Worm (Caenorhabditis elegans): ENCODE measurements around the gene ipla-7.

ipla-7 gene

DNA sequence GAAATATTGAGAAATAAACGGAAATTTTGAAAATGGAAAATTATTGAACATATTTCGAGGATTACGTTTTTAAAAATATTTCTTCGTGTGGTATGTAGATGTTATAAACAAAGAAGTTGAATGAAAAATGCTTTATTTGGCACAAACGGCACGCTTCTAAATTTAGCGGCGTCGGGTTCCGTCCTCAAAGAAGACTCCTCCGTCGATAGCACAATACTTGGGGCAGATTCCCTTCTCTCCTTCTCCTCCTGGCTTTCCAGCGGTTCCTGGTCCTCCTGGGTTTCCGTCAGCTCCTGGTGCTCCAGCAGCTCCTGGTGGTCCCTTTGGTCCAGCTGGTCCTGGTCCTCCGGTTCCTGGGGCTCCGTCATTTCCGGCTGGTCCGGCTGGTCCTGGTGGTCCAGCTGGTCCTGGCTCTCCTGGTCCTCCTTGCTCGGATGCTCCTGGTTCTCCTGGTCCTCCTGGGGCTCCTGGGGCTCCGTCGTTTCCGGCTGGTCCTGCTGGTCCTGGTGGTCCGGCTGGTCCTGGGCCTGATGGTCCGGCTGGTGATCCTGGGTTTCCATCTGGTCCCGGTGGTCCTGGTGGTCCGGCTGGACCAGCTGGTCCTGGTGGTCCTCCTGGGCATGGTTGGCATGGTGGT, 21.8 kb upstream of the ipla-7 start, which contains the start of gene W01B6.8:
TSS of gene W01B6.8 (minus strand) at position 51 of the 637 bp plus-strand sequence.
- TF ChIP-seq cog-1 (tag; optimal IDR thresholded peaks at IDR 0.05) = no peak
- no peak for TF ChIP-seq ref-1 (GFP tag; conservative IDR thresholded peaks at IDR 0.05)
- TF ChIP-seq T22C8.4 (GFP tag; IDR thresholded peaks at IDR 0.05) = no peak
- no peak for TF ChIP-seq ztf-23 (GFP tag; IDR thresholded peaks at IDR 0.05)
- TF ChIP-seq med-1 (GFP tag; optimal IDR thresholded peaks at IDR 0.05; ENCODE audit: insufficient read depth) = no peak

- TF ChIP-seq tab-1 (GFP tag; IDR thresholded peaks at IDR 0.05) (no peak), klf-2 (GFP tag; conservative IDR thresholded peaks at IDR 0.05) (no peak), ref-1 (GFP tag; conservative IDR thresholded peaks at IDR 0.05) (no peak), ztf-23 (GFP tag; IDR thresholded peaks at IDR 0.05) (no peak), flt-1 (GFP tag; IDR thresholded peaks at IDR 0.05) (no peak), med-1 (GFP tag; optimal IDR thresholded peaks at IDR 0.05; ENCODE audit: insufficient read depth) (no peak), T22C8.4 (GFP tag; IDR thresholded peaks at IDR 0.05) (no peak), ztf-29 (GFP tag; IDR thresholded peaks at IDR 0.05) (no peak), cog-1 (tag; optimal IDR thresholded peaks at IDR 0.05) (no peak)
These were observed 18.2 kb upstream of the ipla-7 start, which contains the start of gene W01B6.6 for ce11 chrIV:10080816-10081215. Gene W01B6.6 (plus strand): TSS chrIV:10081116.

DNA sequence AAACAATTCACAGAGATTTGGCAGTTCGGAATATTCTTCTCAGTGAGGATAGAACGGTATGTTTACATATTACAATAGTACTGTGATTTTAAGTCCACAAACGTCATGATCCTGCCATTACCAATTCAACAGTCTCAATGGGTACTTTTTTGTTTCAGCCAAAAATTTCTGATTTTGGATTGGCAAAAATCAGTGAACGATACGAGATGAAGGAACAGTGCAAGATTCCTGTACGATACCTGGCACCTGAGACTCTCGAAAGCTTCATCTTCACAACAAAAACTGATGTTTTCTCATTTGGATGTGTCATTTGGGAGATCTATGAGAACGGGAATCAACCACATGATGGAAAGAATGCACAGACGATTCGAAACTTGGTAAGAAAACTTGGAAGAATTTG, 15.4 kb upstream of the ipla-7 start:
- TF ChIP-seq ztf-29 (GFP tag; IDR thresholded peaks at IDR 0.05) (no peak), ref-1 (GFP tag; conservative IDR thresholded peaks at IDR 0.05) (no peak), ztf-23 (GFP tag; IDR thresholded peaks at IDR 0.05) (no peak), T22C8.4 (GFP tag; IDR thresholded peaks at IDR 0.05) (no peak)

DNA sequence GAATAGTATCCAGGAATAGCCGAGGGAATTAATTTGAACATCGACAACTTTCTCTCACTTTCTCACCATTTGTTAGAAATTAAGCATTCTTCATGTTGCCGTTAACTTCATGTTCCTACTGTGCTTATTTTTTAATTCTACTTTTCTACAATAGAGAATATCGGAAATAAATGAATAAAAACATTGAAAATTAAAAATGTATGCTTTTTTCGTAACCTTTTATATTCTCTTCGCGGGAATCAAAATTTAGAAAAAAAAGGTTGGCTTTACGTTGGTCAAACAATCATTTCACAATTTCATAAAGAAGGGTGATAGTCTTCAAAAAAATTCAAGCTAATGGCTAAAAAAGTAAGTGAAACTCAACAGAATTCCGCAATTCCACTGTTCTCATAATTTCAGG, 13.2 kb upstream of the ipla-7 start, which contains the start of gene W01B6.5:
TSS of gene W01B6.5 (plus strand) at position 301 of the 400 bp plus-strand sequence.
- TF ChIP-seq cog-1 (tag; optimal IDR thresholded peaks at IDR 0.05) (no peak), tab-1 (GFP tag; IDR thresholded peaks at IDR 0.05) (no peak), ztf-29 (GFP tag; IDR thresholded peaks at IDR 0.05) (no peak), T22C8.4 (GFP tag; IDR thresholded peaks at IDR 0.05) (no peak), ztf-23 (GFP tag; IDR thresholded peaks at IDR 0.05) (no peak), flt-1 (GFP tag; IDR thresholded peaks at IDR 0.05) (no peak), klf-2 (GFP tag; conservative IDR thresholded peaks at IDR 0.05) (no peak), ref-1 (GFP tag; conservative IDR thresholded peaks at IDR 0.05) (no peak), med-1 (GFP tag; optimal IDR thresholded peaks at IDR 0.05; ENCODE audit: insufficient read depth) (no peak)

ce11 chrIV:10075034-10075510, 12.4 kb upstream of the ipla-7 start, which contains the start of the genes ttbk-4 and W01B6.4:
Gene ttbk-4 (minus strand): TSS chrIV:10075134.
Gene W01B6.4 (plus strand): TSS chrIV:10075460.
- TF ChIP-seq ztf-23 (GFP tag; IDR thresholded peaks at IDR 0.05) = no peak
- TF ChIP-seq T22C8.4 (GFP tag; IDR thresholded peaks at IDR 0.05) = no peak
- TF ChIP-seq ztf-29 (GFP tag; IDR thresholded peaks at IDR 0.05) = no peak
- no peak for TF ChIP-seq ref-1 (GFP tag; conservative IDR thresholded peaks at IDR 0.05)
- no peak for TF ChIP-seq cog-1 (tag; optimal IDR thresholded peaks at IDR 0.05)
- TF ChIP-seq flt-1 (GFP tag; IDR thresholded peaks at IDR 0.05) = no peak
- TF ChIP-seq med-1 (GFP tag; optimal IDR thresholded peaks at IDR 0.05; ENCODE audit: insufficient read depth) = no peak
- TF ChIP-seq klf-2 (GFP tag; conservative IDR thresholded peaks at IDR 0.05) = no peak
- no peak for TF ChIP-seq tab-1 (GFP tag; IDR thresholded peaks at IDR 0.05)

- no peak for TF ChIP-seq cog-1 (tag; optimal IDR thresholded peaks at IDR 0.05)
- TF ChIP-seq ref-1 (GFP tag; conservative IDR thresholded peaks at IDR 0.05) = no peak
- no peak for TF ChIP-seq med-1 (GFP tag; optimal IDR thresholded peaks at IDR 0.05; ENCODE audit: insufficient read depth)
- TF ChIP-seq ztf-23 (GFP tag; IDR thresholded peaks at IDR 0.05) = no peak
- TF ChIP-seq T22C8.4 (GFP tag; IDR thresholded peaks at IDR 0.05) = no peak
- no peak for TF ChIP-seq klf-2 (GFP tag; conservative IDR thresholded peaks at IDR 0.05)
- no peak for TF ChIP-seq tab-1 (GFP tag; IDR thresholded peaks at IDR 0.05)
- no peak for TF ChIP-seq flt-1 (GFP tag; IDR thresholded peaks at IDR 0.05)
- TF ChIP-seq ztf-29 (GFP tag; IDR thresholded peaks at IDR 0.05) = no peak
These were observed 9.9 kb upstream of the ipla-7 start, which contains the start of gene W01B6.3 for ce11 chrIV:10072527-10072926. Gene W01B6.3 (minus strand): TSS chrIV:10072627.

DNA sequence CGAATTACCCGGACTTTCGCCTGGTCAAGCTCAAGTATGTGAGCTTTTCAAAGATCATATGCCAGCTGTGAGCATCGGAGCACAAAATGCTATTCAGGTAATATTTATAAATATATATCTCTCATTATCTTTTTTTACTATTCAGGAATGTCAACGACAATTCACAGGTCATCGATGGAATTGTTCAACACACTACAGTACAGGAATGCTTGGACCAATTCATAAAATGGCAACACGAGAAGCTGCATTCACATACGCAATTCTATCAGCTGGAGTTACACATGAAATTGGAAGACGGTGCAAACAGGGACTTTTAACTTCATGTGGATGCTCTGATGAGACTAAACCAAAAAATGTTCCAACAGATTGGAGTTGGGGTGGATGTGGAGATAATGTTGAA, 5.6 kb upstream of the ipla-7 start:
- TF ChIP-seq ztf-29 (GFP tag; IDR thresholded peaks at IDR 0.05) (no peak), med-1 (GFP tag; optimal IDR thresholded peaks at IDR 0.05; ENCODE audit: insufficient read depth) (no peak), ref-1 (GFP tag; conservative IDR thresholded peaks at IDR 0.05) (no peak), tab-1 (GFP tag; IDR thresholded peaks at IDR 0.05) (no peak), ztf-23 (GFP tag; IDR thresholded peaks at IDR 0.05) (no peak), cog-1 (tag; optimal IDR thresholded peaks at IDR 0.05) (no peak), flt-1 (GFP tag; IDR thresholded peaks at IDR 0.05) (no peak), T22C8.4 (GFP tag; IDR thresholded peaks at IDR 0.05) (no peak), klf-2 (GFP tag; conservative IDR thresholded peaks at IDR 0.05) (no peak)

ce11 chrIV:10067541-10067940, 4.9 kb upstream of the ipla-7 start, which contains the start of gene cwn-2:
Gene cwn-2 (plus strand): TSS chrIV:10067816.
- no peak for TF ChIP-seq ref-1 (GFP tag; conservative IDR thresholded peaks at IDR 0.05)
- no peak for TF ChIP-seq cog-1 (tag; optimal IDR thresholded peaks at IDR 0.05)
- no peak for TF ChIP-seq T22C8.4 (GFP tag; IDR thresholded peaks at IDR 0.05)
- TF ChIP-seq med-1 (GFP tag; optimal IDR thresholded peaks at IDR 0.05; ENCODE audit: insufficient read depth) = no peak
- TF ChIP-seq klf-2 (GFP tag; conservative IDR thresholded peaks at IDR 0.05) = no peak
- TF ChIP-seq ztf-29 (GFP tag; IDR thresholded peaks at IDR 0.05) = no peak
- TF ChIP-seq tab-1 (GFP tag; IDR thresholded peaks at IDR 0.05) = no peak
- TF ChIP-seq ztf-23 (GFP tag; IDR thresholded peaks at IDR 0.05) = no peak
- TF ChIP-seq flt-1 (GFP tag; IDR thresholded peaks at IDR 0.05) = no peak

DNA sequence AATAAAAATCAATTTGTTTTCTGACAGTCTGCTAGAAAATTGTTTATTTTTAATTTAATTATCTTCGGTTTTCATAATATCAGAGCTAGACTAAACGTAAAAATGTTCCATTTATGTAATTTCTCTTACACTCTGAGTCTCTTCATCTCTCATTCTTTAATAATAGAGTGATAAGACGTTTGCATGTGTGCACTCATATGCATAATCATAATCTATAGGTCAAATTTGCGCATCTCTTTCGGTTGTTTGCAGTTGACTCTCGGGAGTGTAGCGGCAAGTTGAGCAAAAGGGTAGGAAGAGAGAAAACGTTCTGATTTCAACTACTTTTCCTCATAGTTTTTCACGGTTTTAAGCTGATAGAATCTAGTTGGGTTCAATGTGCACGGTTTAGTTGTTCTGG, 3.8 kb upstream of the ipla-7 start:
- TF ChIP-seq tab-1 (GFP tag; IDR thresholded peaks at IDR 0.05) (no peak), klf-2 (GFP tag; conservative IDR thresholded peaks at IDR 0.05) (no peak), ztf-29 (GFP tag; IDR thresholded peaks at IDR 0.05) (no peak), med-1 (GFP tag; optimal IDR thresholded peaks at IDR 0.05; ENCODE audit: insufficient read depth) (no peak), ztf-23 (GFP tag; IDR thresholded peaks at IDR 0.05) (no peak), ref-1 (GFP tag; conservative IDR thresholded peaks at IDR 0.05) (no peak), cog-1 (tag; optimal IDR thresholded peaks at IDR 0.05) (no peak), T22C8.4 (GFP tag; IDR thresholded peaks at IDR 0.05) (no peak), flt-1 (GFP tag; IDR thresholded peaks at IDR 0.05) (no peak)

All from whole organism, midembryonic.